Fruit fly (Drosophila melanogaster): ENCODE results near the gene mbm.

mbm gene

dm6 chr2L:303306-303962 is 29.9 kb upstream of the mbm start:
- TF ChIP-seq kay (GFP tag; ENCODE audit: borderline replicate concordance) (peak; percentile 94), CG33017 (tag; optimal IDR thresholded peaks at IDR 0.05) (no peak), Crg-1 (GFP tag; optimal IDR thresholded peaks at IDR 0.05) (no peak), CG7101 (tag; optimal IDR thresholded peaks at IDR 0.05) (no peak), CG11617 (GFP tag; optimal IDR thresholded peaks at IDR 0.05) (no peak), tj (GFP tag; optimal IDR thresholded peaks at IDR 0.05) (peak; percentile 66)

dm6 chr2L:300877-301706 is 27.6 kb upstream of the mbm start:
- TF ChIP-seq ovo (GFP tag; optimal IDR thresholded peaks at IDR 0.05) (no peak), bab1 (GFP tag; optimal IDR thresholded peaks at IDR 0.05) (no peak), pad (GFP tag; optimal IDR thresholded peaks at IDR 0.05) (peak; percentile 55), CG14711 (tag; optimal IDR thresholded peaks at IDR 0.05) (no peak), cic (GFP tag; optimal IDR thresholded peaks at IDR 0.05) (peak; percentile 64), Mnt (GFP tag; optimal IDR thresholded peaks at IDR 0.05) (no peak)

- TF ChIP-seq cic (GFP tag; optimal IDR thresholded peaks at IDR 0.05) (no peak), CG11617 (GFP tag; optimal IDR thresholded peaks at IDR 0.05) (no peak), pad (GFP tag; optimal IDR thresholded peaks at IDR 0.05) (no peak), Mnt (GFP tag; optimal IDR thresholded peaks at IDR 0.05) (no peak), bab1 (GFP tag; optimal IDR thresholded peaks at IDR 0.05) (no peak), tj (GFP tag; optimal IDR thresholded peaks at IDR 0.05) (no peak), CG33017 (tag; optimal IDR thresholded peaks at IDR 0.05) (no peak), Clk (GFP tag; optimal IDR thresholded peaks at IDR 0.05) (no peak), CG12768 (GFP tag; optimal IDR thresholded peaks at IDR 0.05) (no peak), ovo (GFP tag; optimal IDR thresholded peaks at IDR 0.05) (no peak), kay (GFP tag; ENCODE audit: borderline replicate concordance) (no peak), toe (GFP tag; optimal IDR thresholded peaks at IDR 0.05) (no peak), Hr96 (GFP tag; optimal IDR thresholded peaks at IDR 0.05) (no peak), CG1620 (GFP tag; optimal IDR thresholded peaks at IDR 0.05) (no peak), CG14711 (tag; optimal IDR thresholded peaks at IDR 0.05) (no peak), CG7101 (tag; optimal IDR thresholded peaks at IDR 0.05) (no peak)
Observed at dm6 chr2L:300006-300405, 26.5 kb upstream of the mbm start.

DNA sequence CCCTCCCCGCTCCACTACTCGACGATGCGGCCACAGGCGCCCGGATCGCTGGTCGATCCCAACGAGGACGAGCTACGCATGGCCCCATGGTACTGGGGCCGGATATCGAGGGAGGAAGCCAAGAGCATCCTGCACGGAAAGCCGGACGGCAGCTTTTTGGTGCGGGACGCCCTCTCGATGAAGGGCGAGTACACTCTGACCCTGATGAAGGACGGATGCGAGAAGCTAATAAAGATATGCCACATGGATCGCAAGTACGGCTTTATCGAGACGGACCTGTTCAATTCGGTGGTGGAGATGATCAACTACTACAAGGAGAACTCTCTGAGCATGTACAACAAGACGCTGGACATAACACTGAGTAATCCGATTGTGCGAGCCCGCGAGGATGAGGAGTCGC is 25.5 kb upstream of the mbm start:
- TF ChIP-seq bab1 (GFP tag; optimal IDR thresholded peaks at IDR 0.05) = no peak
- no peak for TF ChIP-seq cnc (optimal IDR thresholded peaks at IDR 0.05)
- TF ChIP-seq ovo (GFP tag; optimal IDR thresholded peaks at IDR 0.05) = no peak
- TF ChIP-seq Crg-1 (GFP tag; optimal IDR thresholded peaks at IDR 0.05) = no peak
- TF ChIP-seq cic (GFP tag; optimal IDR thresholded peaks at IDR 0.05) = no peak
- TF ChIP-seq CG7045 (GFP tag; optimal IDR thresholded peaks at IDR 0.05) = no peak
- TF ChIP-seq Hr96 (GFP tag; optimal IDR thresholded peaks at IDR 0.05) = no peak
- no peak for TF ChIP-seq Mnt (GFP tag; optimal IDR thresholded peaks at IDR 0.05)
- TF ChIP-seq CG12768 (GFP tag; optimal IDR thresholded peaks at IDR 0.05) = no peak
- no peak for TF ChIP-seq Clk (GFP tag; optimal IDR thresholded peaks at IDR 0.05)
- TF ChIP-seq CG7101 (tag; optimal IDR thresholded peaks at IDR 0.05) = no peak
- no peak for TF ChIP-seq CG11617 (GFP tag; optimal IDR thresholded peaks at IDR 0.05)
- no peak for TF ChIP-seq toe (GFP tag; optimal IDR thresholded peaks at IDR 0.05)
- no peak for TF ChIP-seq kay (GFP tag; ENCODE audit: borderline replicate concordance)
- TF ChIP-seq CG5204 (GFP tag; optimal IDR thresholded peaks at IDR 0.05) = no peak
- no peak for TF ChIP-seq tj (GFP tag; optimal IDR thresholded peaks at IDR 0.05)

- TF ChIP-seq pad (GFP tag; optimal IDR thresholded peaks at IDR 0.05) (no peak), cic (GFP tag; optimal IDR thresholded peaks at IDR 0.05) (peak; percentile 32), toe (GFP tag; optimal IDR thresholded peaks at IDR 0.05) (no peak), tj (GFP tag; optimal IDR thresholded peaks at IDR 0.05) (peak; percentile 16)
Observed at dm6 chr2L:298285-298644, 24.8 kb upstream of the mbm start.

- TF ChIP-seq bab1 (GFP tag; optimal IDR thresholded peaks at IDR 0.05) (peak; percentile 86), Mnt (GFP tag; optimal IDR thresholded peaks at IDR 0.05) (peak; percentile 96), Clk (GFP tag; optimal IDR thresholded peaks at IDR 0.05) (peak; percentile 94), cic (GFP tag; optimal IDR thresholded peaks at IDR 0.05) (peak; percentile 63), toe (GFP tag; optimal IDR thresholded peaks at IDR 0.05) (peak; percentile 96), CG12768 (GFP tag; optimal IDR thresholded peaks at IDR 0.05) (peak; percentile 97), Hr96 (GFP tag; optimal IDR thresholded peaks at IDR 0.05) (peak; percentile 97), CG11617 (GFP tag; optimal IDR thresholded peaks at IDR 0.05) (peak; percentile 96), ovo (GFP tag; optimal IDR thresholded peaks at IDR 0.05) (peak; percentile 96), CG33017 (tag; optimal IDR thresholded peaks at IDR 0.05) (peak; percentile 93), Crg-1 (GFP tag; optimal IDR thresholded peaks at IDR 0.05) (peak; percentile 99), tj (GFP tag; optimal IDR thresholded peaks at IDR 0.05) (peak; percentile 62), CG7045 (GFP tag; optimal IDR thresholded peaks at IDR 0.05) (peak; percentile 96), CG5204 (GFP tag; optimal IDR thresholded peaks at IDR 0.05) (no peak), CG14711 (tag; optimal IDR thresholded peaks at IDR 0.05) (peak; percentile 94), pad (GFP tag; optimal IDR thresholded peaks at IDR 0.05) (peak; percentile 90), CG1620 (GFP tag; optimal IDR thresholded peaks at IDR 0.05) (peak; percentile 99), kay (GFP tag; ENCODE audit: borderline replicate concordance) (no peak), CG7101 (tag; optimal IDR thresholded peaks at IDR 0.05) (peak; percentile 94), cnc (optimal IDR thresholded peaks at IDR 0.05) (no peak)
Observed at dm6 chr2L:297480-298284, 24.2 kb upstream of the mbm start, which contains the start of gene Pi3K21B. TSS of gene Pi3K21B (plus strand) at chr2L:297880.

Measured in whole organism, adult.